Worm (Caenorhabditis elegans): Measurements from ENCODE around the gene R07B7.9.

The R07B7.9 gene

ce11 chrV:12036129-12036528, 44.0 kb downstream of the R07B7.9 start:
- TF ChIP-seq tra-4 (tag; optimal IDR thresholded peaks at IDR 0.05) (no peak), hmg-4 (GFP tag; optimal IDR thresholded peaks at IDR 0.05) (no peak), ets-7 (tag; optimal IDR thresholded peaks at IDR 0.05) (no peak), B0310.2 (tag; optimal IDR thresholded peaks at IDR 0.05) (no peak), ama-1 (optimal IDR thresholded peaks at IDR 0.05) (no peak), scrt-1 (GFP tag; IDR thresholded peaks at IDR 0.05) (no peak), hmbx-1 (tag; optimal IDR thresholded peaks at IDR 0.05) (no peak), flt-1 (GFP tag; IDR thresholded peaks at IDR 0.05) (no peak), ceh-36 (tag; optimal IDR thresholded peaks at IDR 0.05) (no peak), tbx-11 (GFP tag; IDR thresholded peaks at IDR 0.05) (no peak), tbx-37 (GFP tag; conservative IDR thresholded peaks at IDR 0.05) (no peak), hnd-1 (tag; optimal IDR thresholded peaks at IDR 0.05) (no peak), pes-1 (GFP tag; IDR thresholded peaks at IDR 0.05) (no peak), aly-1 (tag; optimal IDR thresholded peaks at IDR 0.05) (no peak), sea-1 (GFP tag; conservative IDR thresholded peaks at IDR 0.05) (no peak), F13C5.2 (tag; optimal IDR thresholded peaks at IDR 0.05) (no peak), ceh-13 (GFP tag; optimal IDR thresholded peaks at IDR 0.05) (no peak)

- TF ChIP-seq ceh-13 (GFP tag; optimal IDR thresholded peaks at IDR 0.05): no peak
- no peak for TF ChIP-seq hmbx-1 (tag; optimal IDR thresholded peaks at IDR 0.05)
- no peak for TF ChIP-seq ceh-36 (tag; optimal IDR thresholded peaks at IDR 0.05)
- no peak for TF ChIP-seq flt-1 (GFP tag; IDR thresholded peaks at IDR 0.05)
Observed at ce11 chrV:12033841-12034240, 46.3 kb downstream of the R07B7.9 start.

- TF ChIP-seq ama-1 (optimal IDR thresholded peaks at IDR 0.05) (no peak), scrt-1 (GFP tag; IDR thresholded peaks at IDR 0.05) (no peak), B0310.2 (tag; optimal IDR thresholded peaks at IDR 0.05) (no peak), tbx-11 (GFP tag; IDR thresholded peaks at IDR 0.05) (no peak), hmbx-1 (tag; optimal IDR thresholded peaks at IDR 0.05) (no peak), tra-4 (tag; optimal IDR thresholded peaks at IDR 0.05) (no peak)
Observed at ce11 chrV:12032060-12032459, 48.1 kb downstream of the R07B7.9 start, which contains the start of gene pkc-1. Gene pkc-1 (minus strand): TSS chrV:12032160.

- TF ChIP-seq ceh-13 (GFP tag; optimal IDR thresholded peaks at IDR 0.05) (no peak), sea-1 (GFP tag; conservative IDR thresholded peaks at IDR 0.05) (no peak)
Observed at ce11 chrV:12028151-12028550, 52.0 kb downstream of the R07B7.9 start.
